Worm (Caenorhabditis elegans) whole organism, L4 larva: Measurements from ENCODE around the gene zipt-9.

ENCODE experiments used
- ama-1 ChIP-seq: fragments of 150-350 bp; optimal IDR thresholded peaks from 2 replicates; lab custom pipeline; 2014; ENCODE audit warnings: inconsistent platforms, mixed read lengths
- attf-4 ChIP-seq: sonication (generic microtip); optimal IDR thresholded peaks from 3 replicates; lab custom pipeline; 2017; ENCODE audit warnings: missing biosample characterization, missing genetic modification characterization
- ceh-28 ChIP-seq: fragments of 150-350 bp; optimal IDR thresholded peaks from 2 replicates; lab custom pipeline; 2014; ENCODE audit warnings: missing biosample characterization, missing genetic modification reagents, missing genetic modification characterization
- ceh-62 ChIP-seq: sonication (generic microtip); optimal IDR thresholded peaks from 2 replicates; lab custom pipeline; 2017; ENCODE audit warnings: missing biosample characterization, missing genetic modification characterization
- egl-27 ChIP-seq: sonication (generic microtip); optimal IDR thresholded peaks from 3 replicates; lab custom pipeline; 2017; ENCODE audit warnings: missing biosample characterization, missing genetic modification reagents, missing genetic modification characterization
- lsy-2 ChIP-seq, 2 experiments: fragments of 150-350 bp in 1 of 2; sonication (generic microtip) in 1 of 2; optimal IDR thresholded peaks; 2 replicates each; lab custom pipeline; 2014 to 2017; ENCODE audit warnings: missing biosample characterization in 2 of 2, missing genetic modification characterization in 2 of 2
- nhr-28 ChIP-seq: fragments of 150-350 bp; optimal IDR thresholded peaks from 2 replicates; lab custom pipeline; 2014; ENCODE audit warnings: missing biosample characterization, missing genetic modification characterization
- unc-62 ChIP-seq, 3 experiments: fragments of 150-350 bp in 1 of 3; sonication (generic microtip); optimal IDR thresholded peaks in 2 of 3; peaks in 1 of 3; 1 replicate in 1 of 3; 2 replicates in 2 of 3; lab custom pipeline; 2014 to 2017; ENCODE audit warnings: missing biosample characterization in 3 of 3, missing genetic modification characterization in 3 of 3, missing genetic modification reagents in 3 of 3, missing genotype in 1 of 3

ce11 chrV:13739901-13740300, 24.8 kb upstream of the zipt-9 start:
- no peak for TF ChIP-seq egl-27
- no peak for TF ChIP-seq ama-1 (lab: Kevin White, UChicago)
- no peak for TF ChIP-seq unc-62 (GFP tag; optimal IDR thresholded peaks at IDR 0.05 in 1 of 2; lab: Kevin White, UChicago)
- TF ChIP-seq unc-62 (tag; optimal IDR thresholded peaks at IDR 0.05; lab: Kevin White, UChicago), result no peak
- peak; percentile 94 for TF ChIP-seq nhr-28
- no peak for TF ChIP-seq ceh-28 (tag; lab: Kevin White, UChicago)
- TF ChIP-seq attf-4 (tag; lab: Kevin White, UChicago), result no peak
- no peak for TF ChIP-seq lsy-2 (tag; optimal IDR thresholded peaks at IDR 0.05; lab: Kevin White, UChicago)
- no peak for TF ChIP-seq ceh-62 (tag; lab: Kevin White, UChicago)
